Worm (Caenorhabditis elegans): ENCODE measurements around the gene cest-5.2.

DNA sequence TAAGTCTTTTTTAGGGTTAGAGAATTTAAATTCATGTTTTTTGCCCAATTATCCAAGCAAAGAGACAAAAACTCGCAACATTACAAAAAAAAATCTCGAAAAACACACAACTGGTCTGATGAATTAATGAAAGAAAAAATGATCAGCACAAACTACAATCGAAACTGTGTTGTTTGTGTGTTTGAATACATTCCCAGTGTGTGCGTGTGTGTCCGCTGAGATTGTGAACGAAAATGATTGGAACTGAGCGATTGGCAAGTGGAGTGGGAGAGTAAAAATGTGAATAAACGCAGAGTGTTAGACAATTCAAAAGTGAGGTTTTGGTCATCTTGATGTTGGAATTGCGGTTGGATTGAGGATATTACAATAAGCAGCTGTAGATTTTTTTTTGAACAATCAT lies 21.1 kb downstream of the cest-5.2 start:
- no peak for TF ChIP-seq snpc-4 (tag; optimal IDR thresholded peaks at IDR 0.05)
- no peak for TF ChIP-seq fkh-10 (GFP tag; optimal IDR thresholded peaks at IDR 0.05)
- no peak for TF ChIP-seq nhr-71 (tag; optimal IDR thresholded peaks at IDR 0.05)
- no peak for TF ChIP-seq ceh-82 (tag; optimal IDR thresholded peaks at IDR 0.05)
- no peak for TF ChIP-seq tbx-2 (tag; optimal IDR thresholded peaks at IDR 0.05)
- peak; percentile 48 for TF ChIP-seq blmp-1 (tag; optimal IDR thresholded peaks at IDR 0.05)
- TF ChIP-seq elt-2 (tag; optimal IDR thresholded peaks at IDR 0.05): no peak
- no peak for TF ChIP-seq hlh-4 (tag; optimal IDR thresholded peaks at IDR 0.05)
- TF ChIP-seq ama-1 (optimal IDR thresholded peaks at IDR 0.05): no peak
- no peak for TF ChIP-seq nhr-237 (tag; optimal IDR thresholded peaks at IDR 0.05)
- no peak for TF ChIP-seq skn-1 (tag; optimal IDR thresholded peaks at IDR 0.05)

Measured in whole organism, L1 larva.